Worm (Caenorhabditis elegans) whole organism, early embryonic: ENCODE measurements around the gene pan-1.

Experiments used
- aly-1 ChIP-seq: sonication (generic microtip); optimal IDR thresholded peaks from 2 replicates; lab custom pipeline; 2016; ENCODE audit warnings: missing genetic modification characterization, missing compliant biosample characterization
- ama-1 ChIP-seq: fragments of 150-350 bp; optimal IDR thresholded peaks from 2 replicates; lab custom pipeline; 2014

- TF ChIP-seq aly-1: no peak
- no peak for TF ChIP-seq ama-1
Measured at ce11 chrIII:4612334-4612953, 49.9 kb downstream of the pan-1 start, which contains the start of gene sel-2.
